Fruit fly (Drosophila melanogaster): ENCODE measurements around the gene Mco3.

The Mco3 gene

DNA sequence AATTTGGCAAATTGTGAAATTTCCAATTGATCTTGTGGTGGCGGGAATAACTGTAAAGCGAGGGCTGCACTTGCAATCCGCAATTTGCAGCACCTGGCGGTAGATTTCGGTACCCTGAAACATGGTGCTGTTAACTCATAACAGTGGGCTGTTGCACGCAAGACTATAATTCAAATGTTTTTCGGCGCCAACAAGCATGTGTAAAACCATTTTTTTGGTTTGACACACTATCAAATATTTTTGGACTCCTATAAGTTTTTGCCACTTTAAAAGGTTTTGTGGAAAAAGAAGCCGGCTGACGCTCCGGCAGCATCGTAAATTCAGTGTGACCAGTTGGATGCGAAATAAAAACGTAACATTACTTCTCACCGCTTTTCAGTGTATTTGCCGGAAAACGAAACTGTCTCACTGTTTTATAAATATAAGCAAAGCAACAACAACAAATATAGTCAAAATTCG, 46.0 kb upstream of the Mco3 start, which contains the start of the genes CG14545 and CG5886 (continued):
- TF ChIP-seq CG13287 (GFP tag; IDR thresholded peaks at IDR 0.05; ENCODE audit: partially characterized antibody), result 0 out of 2 replicates have a peak, but pooled peaks have one; percentile 47
- TF ChIP-seq Lhr (GFP tag; optimal IDR thresholded peaks at IDR 0.05), result peak; percentile 74
- no peak for TF ChIP-seq CG8281 (tag; optimal IDR thresholded peaks at IDR 0.05)
- TF ChIP-seq CG2120 (GFP tag; optimal IDR thresholded peaks at IDR 0.05), result peak; percentile 37
- TF ChIP-seq lmd (GFP tag; IDR thresholded peaks at IDR 0.05), result no peak
- no peak for TF ChIP-seq lab (GFP tag; optimal IDR thresholded peaks at IDR 0.05)
- TF ChIP-seq CG42726 (GFP tag; IDR thresholded peaks at IDR 0.05; ENCODE audit: partially characterized antibody), result 0 out of 2 replicates have a peak, but pooled peaks have one; percentile 32
- no peak for TF ChIP-seq p53 (GFP tag; optimal IDR thresholded peaks at IDR 0.05)
- TF ChIP-seq pho (GFP tag; optimal IDR thresholded peaks at IDR 0.05), result peak; percentile 24
- no peak for TF ChIP-seq sna (GFP tag; IDR thresholded peaks at IDR 0.05; ENCODE audit: partially characterized antibody)
- no peak for TF ChIP-seq cas (GFP tag; IDR thresholded peaks at IDR 0.05)
- TF ChIP-seq abd-A (tag; optimal IDR thresholded peaks at IDR 0.05), result no peak
- TF ChIP-seq bcd (GFP tag; optimal IDR thresholded peaks at IDR 0.05), result no peak
- TF ChIP-seq pan (optimal IDR thresholded peaks at IDR 0.05), result no peak
- TF ChIP-seq pan (GFP tag; optimal IDR thresholded peaks at IDR 0.05 in 1 of 2, IDR thresholded peaks at IDR 0.05 in 1 of 2), result no peak
- TF ChIP-seq cg (GFP tag; optimal IDR thresholded peaks at IDR 0.05), result no peak
- no peak for TF ChIP-seq wek (GFP tag; optimal IDR thresholded peaks at IDR 0.05)
- TF ChIP-seq CG2116 (GFP tag; optimal IDR thresholded peaks at IDR 0.05), result peak; percentile 37
- TF ChIP-seq CG6791 (GFP tag; IDR thresholded peaks at IDR 0.05; ENCODE audit: partially characterized antibody), result no peak
- TF ChIP-seq CG11504 (tag; optimal IDR thresholded peaks at IDR 0.05), result peak; percentile 10
- peak; percentile 37 for TF ChIP-seq Sry-δ (GFP tag; optimal IDR thresholded peaks at IDR 0.05)
- TF ChIP-seq Chrac-16 (GFP tag; optimal IDR thresholded peaks at IDR 0.05), result no peak
- no peak for TF ChIP-seq yki (optimal IDR thresholded peaks at IDR 0.05)
- TF ChIP-seq CG14965 (GFP tag; optimal IDR thresholded peaks at IDR 0.05; ENCODE audit: borderline replicate concordance), result peak; percentile 36
- no peak for TF ChIP-seq CG9437 (GFP tag; optimal IDR thresholded peaks at IDR 0.05)
- TF ChIP-seq dpn (GFP tag; optimal IDR thresholded peaks at IDR 0.05), result peak in 1 of 2 experiments; percentile 4
- peak; percentile 15 for TF ChIP-seq lilli (GFP tag; optimal IDR thresholded peaks at IDR 0.05)
- TF ChIP-seq trem (tag; optimal IDR thresholded peaks at IDR 0.05), result peak; percentile 82
- no peak for TF ChIP-seq sens-2 (GFP tag; IDR thresholded peaks at IDR 0.05)
- TF ChIP-seq GATAe (GFP tag; conservative IDR thresholded peaks at IDR 0.05), result no peak
- no peak for TF ChIP-seq Fer2 (tag; optimal IDR thresholded peaks at IDR 0.05)
- TF ChIP-seq CG7271 (tag; optimal IDR thresholded peaks at IDR 0.05), result no peak
- TF ChIP-seq ATbp (GFP tag; optimal IDR thresholded peaks at IDR 0.05), result no peak
- no peak for TF ChIP-seq Bteb2 (GFP tag; optimal IDR thresholded peaks at IDR 0.05)
- no peak for TF ChIP-seq prd (optimal IDR thresholded peaks at IDR 0.05)
- TF ChIP-seq prd (GFP tag; IDR thresholded peaks at IDR 0.05), result 0 out of 3 replicates have a peak, but pooled peaks have one; percentile 5
- TF ChIP-seq PHDP (tag; optimal IDR thresholded peaks at IDR 0.05), result no peak
- TF ChIP-seq chif (GFP tag; optimal IDR thresholded peaks at IDR 0.05), result no peak
- no peak for TF ChIP-seq CG3281 (GFP tag; optimal IDR thresholded peaks at IDR 0.05)
- peak; percentile 47 for TF ChIP-seq CG10267 (tag; optimal IDR thresholded peaks at IDR 0.05)
- TF ChIP-seq phol (tag; optimal IDR thresholded peaks at IDR 0.05), result peak; percentile 35
- TF ChIP-seq sug (tag; optimal IDR thresholded peaks at IDR 0.05), result no peak
- TF ChIP-seq Dek (tag; optimal IDR thresholded peaks at IDR 0.05), result no peak
- no peak for TF ChIP-seq schlank (tag; optimal IDR thresholded peaks at IDR 0.05)
- no peak for TF ChIP-seq ttk (GFP tag; IDR thresholded peaks at IDR 0.05)
- TF ChIP-seq CG34224 (GFP tag; IDR thresholded peaks at IDR 0.05; ENCODE audit: partially characterized antibody), result no peak
- no peak for TF ChIP-seq grn (GFP tag; optimal IDR thresholded peaks at IDR 0.05)
- TF ChIP-seq vnd (GFP tag; IDR thresholded peaks at IDR 0.05; ENCODE audit: partially characterized antibody), result no peak
- no peak for TF ChIP-seq CG30431 (GFP tag; optimal IDR thresholded peaks at IDR 0.05)
- TF ChIP-seq CG11085 (GFP tag; IDR thresholded peaks at IDR 0.05), result no peak
- TF ChIP-seq CG4282 (GFP tag; optimal IDR thresholded peaks at IDR 0.05), result no peak

All from whole organism, embryonic.